Fruit fly (Drosophila melanogaster): ENCODE measurements around the gene serp.

The serp gene

dm6 chr3L:19662892-19663291 lies 44.9 kb downstream of the serp start:
- TF ChIP-seq Sin3A (optimal IDR thresholded peaks at IDR 0.05) (no peak), insv (optimal IDR thresholded peaks at IDR 0.05) (no peak), psq (optimal IDR thresholded peaks at IDR 0.05) (no peak), ttk (optimal IDR thresholded peaks at IDR 0.05) (no peak), Myc (optimal IDR thresholded peaks at IDR 0.05) (no peak), h (optimal IDR thresholded peaks at IDR 0.05) (no peak)

- TF ChIP-seq psq (optimal IDR thresholded peaks at IDR 0.05), result no peak
- TF ChIP-seq h (optimal IDR thresholded peaks at IDR 0.05), result no peak
- TF ChIP-seq insv (optimal IDR thresholded peaks at IDR 0.05), result no peak
- TF ChIP-seq Myc (optimal IDR thresholded peaks at IDR 0.05), result no peak
- no peak for TF ChIP-seq ttk (optimal IDR thresholded peaks at IDR 0.05)
- no peak for TF ChIP-seq Sin3A (optimal IDR thresholded peaks at IDR 0.05)
Observed at dm6 chr3L:19655923-19656322, 51.9 kb downstream of the serp start.

- TF ChIP-seq insv (optimal IDR thresholded peaks at IDR 0.05), result no peak
- no peak for TF ChIP-seq Myc (optimal IDR thresholded peaks at IDR 0.05)
- TF ChIP-seq ttk (optimal IDR thresholded peaks at IDR 0.05), result no peak
- TF ChIP-seq Sin3A (optimal IDR thresholded peaks at IDR 0.05), result no peak
- no peak for TF ChIP-seq h (optimal IDR thresholded peaks at IDR 0.05)
- TF ChIP-seq psq (optimal IDR thresholded peaks at IDR 0.05), result no peak
Observed at dm6 chr3L:19653470-19653869, 54.3 kb downstream of the serp start.
